Worm (Caenorhabditis elegans) whole organism, L2 larva: ENCODE results near the gene srb-13.
"Not testable (repeated sequence)": the region's sequence is repeated elsewhere in the genome, so short reads cannot be mapped to it uniquely, and the experiment has no call there.

Source experiments
- ZK546.5 ChIP-seq: sonication (generic microtip); optimal IDR thresholded peaks from 2 replicates; lab custom pipeline; 2017; ENCODE audit warnings: missing biosample characterization, missing genetic modification characterization
- aly-2 ChIP-seq: fragments of 150-350 bp; optimal IDR thresholded peaks from 2 replicates; lab custom pipeline; 2014; ENCODE audit warnings: missing biosample characterization, missing genetic modification characterization
- ama-1 ChIP-seq: fragments of 150-350 bp; optimal IDR thresholded peaks from 2 replicates; lab custom pipeline; 2018; ENCODE audit warnings: inconsistent platforms
- blmp-1 ChIP-seq: sonication (generic microtip); optimal IDR thresholded peaks from 2 replicates; lab custom pipeline; 2017; ENCODE audit warnings: missing genetic modification characterization, mild to moderate bottlenecking, missing compliant biosample characterization, antibody characterized with exemption, moderate library complexity; ENCODE audit not compliant: insufficient read depth
- ceh-16 ChIP-seq: fragments of 150-350 bp; optimal IDR thresholded peaks from 2 replicates; lab custom pipeline; 2014; ENCODE audit warnings: missing biosample characterization, missing genetic modification characterization
- ceh-82 ChIP-seq: fragments of 150-350 bp; optimal IDR thresholded peaks from 2 replicates; lab custom pipeline; 2014; ENCODE audit warnings: missing biosample characterization, missing genetic modification characterization
- crh-2 ChIP-seq: sonication (generic microtip); optimal IDR thresholded peaks from 2 replicates; lab custom pipeline; 2017; ENCODE audit warnings: missing biosample characterization, missing genetic modification characterization
- dmd-4 ChIP-seq: sonication (generic microtip); optimal IDR thresholded peaks from 2 replicates; lab custom pipeline; 2017; ENCODE audit warnings: missing biosample characterization, missing genetic modification characterization
- fos-1 ChIP-seq: fragments of 150-350 bp; optimal IDR thresholded peaks from 2 replicates; lab custom pipeline; 2014; ENCODE audit warnings: missing biosample characterization, missing genetic modification characterization
- gmeb-1 ChIP-seq: fragments of 150-350 bp; optimal IDR thresholded peaks from 2 replicates; lab custom pipeline; 2014; ENCODE audit warnings: missing biosample characterization, missing genetic modification characterization
- lin-13 ChIP-seq: fragments of 150-350 bp; optimal IDR thresholded peaks from 2 replicates; lab custom pipeline; 2014; ENCODE audit warnings: missing biosample characterization, missing genetic modification reagents, missing genetic modification characterization
- lin-39 ChIP-seq: fragments of 150-350 bp; optimal IDR thresholded peaks from 2 replicates; lab custom pipeline; 2014; ENCODE audit warnings: missing biosample characterization, missing genetic modification reagents, missing genetic modification characterization
- lsy-2 ChIP-seq, 2 experiments: fragments of 150-350 bp in 1 of 2; sonication (generic microtip) in 1 of 2; optimal IDR thresholded peaks; 2 replicates each; lab custom pipeline; 2014 to 2017; ENCODE audit warnings: missing biosample characterization in 2 of 2, missing genetic modification characterization in 2 of 2
- mab-5 ChIP-seq: fragments of 150-350 bp; optimal IDR thresholded peaks from 2 replicates; lab custom pipeline; 2014; ENCODE audit warnings: missing biosample characterization, missing genetic modification characterization
- mbf-1 ChIP-seq: sonication (generic microtip); optimal IDR thresholded peaks from 2 replicates; lab custom pipeline; 2017; ENCODE audit warnings: missing biosample characterization, missing genetic modification characterization
- mdl-1 ChIP-seq, 2 experiments: fragments of 150-350 bp in 1 of 2; sonication (generic microtip) in 1 of 2; optimal IDR thresholded peaks; 2 replicates each; lab custom pipeline; 2017; ENCODE audit warnings: missing biosample characterization in 2 of 2, missing genetic modification characterization in 2 of 2
- nhr-11 ChIP-seq: fragments of 150-350 bp; optimal IDR thresholded peaks from 2 replicates; lab custom pipeline; 2014; ENCODE audit warnings: missing biosample characterization, missing genetic modification characterization
- nhr-12 ChIP-seq: fragments of 150-350 bp; optimal IDR thresholded peaks from 2 replicates; lab custom pipeline; 2014; ENCODE audit warnings: missing biosample characterization, missing genetic modification characterization
- nhr-23 ChIP-seq: fragments of 150-350 bp; optimal IDR thresholded peaks from 2 replicates; lab custom pipeline; 2014; ENCODE audit warnings: missing biosample characterization, missing genetic modification reagents, missing genetic modification characterization
- nhr-237 ChIP-seq: fragments of 150-350 bp; optimal IDR thresholded peaks from 2 replicates; lab custom pipeline; 2014; ENCODE audit warnings: missing biosample characterization, missing genetic modification characterization
- peb-1 ChIP-seq: fragments of 150-350 bp; optimal IDR thresholded peaks from 2 replicates; lab custom pipeline; 2014; ENCODE audit warnings: missing biosample characterization, missing genetic modification characterization
- skn-1 ChIP-seq: sonication (generic microtip); optimal IDR thresholded peaks from 2 replicates; lab custom pipeline; 2017; ENCODE audit warnings: missing biosample characterization, missing genetic modification characterization
- sma-3 ChIP-seq: sonication (generic microtip); optimal IDR thresholded peaks from 2 replicates; lab custom pipeline; 2016; ENCODE audit warnings: missing genetic modification reagents, missing genetic modification characterization, missing compliant biosample characterization
- snpc-4 ChIP-seq: fragments of 150-350 bp; optimal IDR thresholded peaks from 2 replicates; lab custom pipeline; 2014; ENCODE audit warnings: missing biosample characterization, missing genetic modification characterization
- unc-55 ChIP-seq: fragments of 150-350 bp; sonication (generic microtip); optimal IDR thresholded peaks from 3 replicates; lab custom pipeline; 2014; ENCODE audit warnings: missing biosample characterization, missing genetic modification reagents, missing genetic modification characterization
- unc-62 ChIP-seq: fragments of 150-350 bp; optimal IDR thresholded peaks from 2 replicates; lab custom pipeline; 2014; ENCODE audit warnings: missing biosample characterization, missing genetic modification reagents, missing genetic modification characterization
- ztf-1 ChIP-seq: fragments of 200-800 bp; sonication (Bioruptor generic); conservative IDR thresholded peaks from 2 replicates; pipeline ENCODE4 v1.3.6; 2022; ENCODE audit warnings: missing genetic modification characterization, missing compliant biosample characterization
- ztf-11 ChIP-seq: sonication (generic microtip); optimal IDR thresholded peaks from 2 replicates; lab custom pipeline; 2017; ENCODE audit warnings: missing biosample characterization, missing genetic modification characterization
- ztf-4 ChIP-seq: fragments of 150-350 bp; optimal IDR thresholded peaks from 2 replicates; lab custom pipeline; 2014; ENCODE audit warnings: missing biosample characterization, missing genetic modification characterization

The srb-13 gene

ce11 chrII:5136296-5136767 lies 21.1 kb downstream of the srb-13 start, which contains the start of gene F58A6.2:
TSS of gene F58A6.2 (plus strand) at chrII:5136717.
- TF ChIP-seq mbf-1 (tag; lab: Kevin White, UChicago) (no peak), lin-39 (tag; lab: Kevin White, UChicago) (no peak), ceh-16 (no peak), ztf-11 (tag; lab: Kevin White, UChicago) (no peak), ZK546.5 (tag; lab: Kevin White, UChicago) (no peak), lin-13 (GFP tag; lab: Kevin White, UChicago) (no peak), aly-2 (tag; lab: Kevin White, UChicago) (no peak), ama-1 (no peak)

DNA sequence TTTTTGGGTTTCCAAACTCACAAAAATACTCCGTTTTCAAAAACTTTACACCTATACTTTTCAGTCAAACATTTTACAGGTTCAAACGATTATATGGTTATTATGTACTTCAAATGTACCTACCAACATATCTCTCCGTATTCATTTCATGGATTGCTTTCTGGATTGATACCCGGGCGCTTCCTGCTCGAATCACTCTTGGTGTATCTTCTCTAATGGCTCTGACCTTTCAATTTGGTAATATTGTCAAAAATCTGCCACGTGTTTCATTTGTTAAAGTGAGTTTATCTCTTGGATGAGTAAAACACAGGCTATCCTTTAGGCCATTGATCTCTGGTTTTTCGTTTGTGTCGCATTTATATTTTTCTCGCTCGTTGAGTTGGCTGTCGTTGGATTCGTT lies 25.6 kb downstream of the srb-13 start:
- TF ChIP-seq crh-2 (tag; lab: Kevin White, UChicago) (no peak), unc-62 (GFP tag; lab: Kevin White, UChicago) (no peak), ceh-82 (no peak), nhr-11 (tag; lab: Kevin White, UChicago) (no peak)
- TF ChIP-seq, all 48 proteins: peak for 0

DNA sequence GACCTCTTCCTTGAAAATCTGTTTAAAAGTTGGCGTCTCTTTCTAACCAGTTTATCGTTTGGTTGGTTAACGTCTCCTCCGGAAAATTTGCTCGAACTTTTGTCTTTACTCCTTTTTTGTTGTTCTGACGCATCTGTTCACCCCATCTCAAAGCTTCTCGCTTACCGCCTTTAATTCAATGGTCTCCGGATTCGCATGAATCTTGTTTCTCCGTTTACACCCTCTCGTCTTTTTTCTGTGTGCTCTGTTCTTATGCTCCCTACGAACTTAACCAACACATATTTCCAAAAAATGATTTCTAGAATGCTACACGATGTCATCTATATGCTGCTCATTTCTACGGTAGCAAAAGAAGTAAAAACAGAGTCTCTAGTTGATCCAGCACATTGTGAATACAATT lies 27.3 kb downstream of the srb-13 start, which contains the start of gene lgc-56:
TSS of gene lgc-56 (plus strand) at position 301 of the 400 bp plus-strand sequence.
- TF ChIP-seq sma-3 (GFP tag; lab: Kevin White, UChicago) (no peak), mbf-1 (tag; lab: Kevin White, UChicago) (no peak), blmp-1 (no peak), gmeb-1 (tag; lab: Kevin White, UChicago) (no peak), nhr-12 (tag; lab: Kevin White, UChicago) (no peak), nhr-237 (tag; lab: Kevin White, UChicago) (no peak), peb-1 (tag; lab: Kevin White, UChicago) (no peak), ZK546.5 (tag; lab: Kevin White, UChicago) (no peak), dmd-4 (tag; lab: Kevin White, UChicago) (no peak), aly-2 (tag; lab: Kevin White, UChicago) (no peak), unc-55 (GFP tag; lab: Kevin White, UChicago) (no peak), mdl-1 (tag; optimal IDR thresholded peaks at IDR 0.05; lab: Kevin White, UChicago) (no peak)

DNA sequence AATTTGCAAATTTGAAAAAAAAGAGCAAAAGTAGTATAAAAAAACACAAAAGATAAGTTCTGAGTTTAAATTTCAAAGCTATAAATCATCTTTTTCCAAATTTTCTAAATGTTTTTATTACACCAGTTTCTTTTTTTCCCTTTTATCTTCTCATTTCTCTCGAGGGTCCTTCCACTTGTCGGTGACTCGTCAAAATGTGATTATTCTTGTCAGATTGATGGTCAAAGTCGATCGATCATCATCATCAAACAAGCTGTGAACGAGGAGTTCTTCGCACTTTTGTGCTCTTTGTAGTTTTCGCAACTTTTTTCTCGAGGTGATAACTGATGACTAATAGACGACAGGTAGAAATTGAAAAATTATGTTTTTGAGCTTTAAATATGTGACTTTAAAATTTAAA lies 36.8 kb downstream of the srb-13 start:
- TF ChIP-seq unc-62 (GFP tag; lab: Kevin White, UChicago), result peak; percentile 7
- no peak for TF ChIP-seq ceh-16
- no peak for TF ChIP-seq ztf-11 (tag; lab: Kevin White, UChicago)
- no peak for TF ChIP-seq ama-1
- TF ChIP-seq, all 48 proteins: peak for 1

- TF ChIP-seq snpc-4, result no peak
- no peak for TF ChIP-seq fos-1 (tag; lab: Kevin White, UChicago)
- TF ChIP-seq skn-1 (tag; lab: Kevin White, UChicago), result no peak
- no peak for TF ChIP-seq mab-5 (tag; lab: Kevin White, UChicago)
- TF ChIP-seq nhr-23 (tag; lab: Kevin White, UChicago), result no peak
- TF ChIP-seq ztf-1 (GFP tag; lab: Robert Waterston, UW), result no peak
- TF ChIP-seq nhr-11 (tag; lab: Kevin White, UChicago), result no peak
- TF ChIP-seq mdl-1 (tag; optimal IDR thresholded peaks at IDR 0.05; lab: Kevin White, UChicago), result no peak
- TF ChIP-seq blmp-1, result no peak
Observed at ce11 chrII:5115733-5116132, 41.7 kb downstream of the srb-13 start, which contains the start of gene srsy-1. TSS of gene srsy-1 (plus strand) at chrII:5116033.

DNA sequence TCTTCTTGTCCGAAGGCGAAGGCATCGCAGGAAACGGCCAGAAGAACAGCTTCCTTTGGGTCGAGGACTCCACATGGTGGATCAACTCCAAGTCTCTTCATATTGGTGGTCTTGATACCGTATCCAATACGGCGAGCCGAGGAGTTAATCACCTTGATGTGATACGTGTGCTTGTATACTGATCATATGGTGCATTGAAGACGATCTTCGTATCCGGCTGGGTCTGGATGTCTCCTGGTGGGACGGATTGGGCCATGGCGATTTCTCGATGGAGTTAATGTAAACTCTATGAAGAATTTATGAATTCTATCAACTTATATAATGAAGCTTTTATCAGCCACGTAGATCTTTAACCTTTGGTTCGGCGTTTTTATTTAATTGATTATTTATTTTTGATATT lies 42.2 kb downstream of the srb-13 start, which contains the start of gene msp-74:
TSS of gene msp-74 (minus strand) at position 101 of the 400 bp plus-strand sequence.
- not testable (repeated sequence) for TF ChIP-seq lin-13 (GFP tag; lab: Kevin White, UChicago); ceh-82; lsy-2 (tag; optimal IDR thresholded peaks at IDR 0.05; lab: Kevin White, UChicago)

DNA sequence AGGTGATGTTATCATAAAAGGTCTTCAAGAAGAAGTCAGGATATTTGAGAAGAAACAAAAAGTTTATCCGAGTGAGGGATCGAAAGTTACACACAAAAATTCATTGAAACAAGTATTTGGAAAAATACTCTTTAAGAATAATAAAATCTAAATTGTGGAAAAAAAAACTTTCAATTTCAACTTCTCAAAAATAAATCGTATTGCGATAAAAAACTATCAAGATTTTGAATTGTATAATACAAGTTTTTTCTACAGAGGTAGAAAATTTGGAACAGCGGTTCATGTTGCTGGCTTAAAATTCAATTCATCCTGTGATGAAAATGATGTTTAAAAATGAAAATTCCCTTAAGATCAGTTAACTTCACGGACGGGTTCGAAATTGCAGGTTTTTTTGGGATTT lies 45.3 kb downstream of the srb-13 start, which contains the start of gene F09C12.8:
TSS of gene F09C12.8 (plus strand) at position 301 of the 400 bp plus-strand sequence.
- TF ChIP-seq fos-1 (tag; lab: Kevin White, UChicago), result no peak
- no peak for TF ChIP-seq ztf-4 (tag; lab: Kevin White, UChicago)
- no peak for TF ChIP-seq skn-1 (tag; lab: Kevin White, UChicago)
